Worm (Caenorhabditis elegans) whole organism, L3 larva: ENCODE results near the gene C14B4.2.

Source experiments
- egl-27 ChIP-seq: sonication (generic microtip); optimal IDR thresholded peaks from 4 replicates; lab custom pipeline; 2017; ENCODE audit warnings: missing biosample characterization, missing genetic modification reagents, missing genetic modification characterization
- elt-3 ChIP-seq, 3 experiments: fragments of 150-350 bp in 1 of 3; sonication (generic microtip) in 2 of 3; optimal IDR thresholded peaks; 2 replicates in 2 of 3; 4 replicates in 1 of 3; lab custom pipeline; 2014 to 2017; ENCODE audit warnings: missing biosample characterization in 3 of 3, missing genetic modification characterization in 3 of 3
- lin-39 ChIP-seq: fragments of 150-350 bp; optimal IDR thresholded peaks from 2 replicates; lab custom pipeline; 2018; ENCODE audit warnings: missing biosample characterization, missing genetic modification reagents, missing genetic modification characterization
- unc-62 ChIP-seq: fragments of 150-350 bp; sonication (generic microtip); optimal IDR thresholded peaks from 4 replicates; lab custom pipeline; 2014; ENCODE audit warnings: missing biosample characterization, missing genetic modification reagents, missing genetic modification characterization

ce11 chrV:19354506-19354905 is 8.0 kb downstream of the C14B4.2 start:
- TF ChIP-seq unc-62 (GFP tag; lab: Kevin White, UChicago): no peak
- TF ChIP-seq egl-27 (tag; lab: Kevin White, UChicago): no peak
- TF ChIP-seq lin-39 (tag; lab: Kevin White, UChicago): no peak
- no peak for TF ChIP-seq elt-3 (tag; optimal IDR thresholded peaks at IDR 0.05; lab: Kevin White, UChicago)
